Fruit fly (Drosophila melanogaster) whole organism, larva: ENCODE results near the gene CG2875.

Experiments used
- noc ChIP-seq: fragments of 200-800 bp; sonication (Bioruptor generic); optimal IDR thresholded peaks from 3 replicates; lab custom pipeline; 2019; ENCODE audit warnings: missing biosample characterization, mild to moderate bottlenecking, missing genetic modification characterization, moderate library complexity

CG2875 gene

dm6 chrX:3573438-3574250 lies at the start of gene CG2875:
Gene CG2875 (minus strand): TSS chrX:3573622.
- TF ChIP-seq noc (tag; lab: Kevin White, UChicago): no peak

- TF ChIP-seq noc (tag; lab: Kevin White, UChicago): no peak
These were observed 20.8 kb upstream of the CG2875 start for dm6 chrX:3594245-3594644.

DNA sequence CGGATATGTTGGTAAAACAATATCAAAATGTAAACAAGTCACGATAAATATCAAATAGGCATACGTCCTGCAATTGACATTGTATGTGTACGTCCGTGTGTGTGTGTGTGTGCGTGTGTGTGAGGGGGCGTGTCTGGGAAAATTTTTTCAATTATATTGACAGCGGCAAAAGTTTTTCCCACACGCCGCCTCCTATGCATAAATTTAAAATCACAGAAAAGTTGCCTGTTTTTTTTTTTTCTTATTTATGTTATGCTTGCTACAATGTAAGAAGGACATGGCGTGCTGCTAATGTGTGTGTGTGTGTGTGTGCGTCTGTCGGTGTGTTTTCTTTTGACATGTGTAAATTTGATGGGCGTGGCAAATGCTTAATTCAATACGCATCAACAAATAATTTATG lies 12.9 kb upstream of the CG2875 start:
- no peak for TF ChIP-seq noc (tag; lab: Kevin White, UChicago)

dm6 chrX:3581244-3581643 lies 7.8 kb upstream of the CG2875 start:
- no peak for TF ChIP-seq noc (tag; lab: Kevin White, UChicago)

DNA sequence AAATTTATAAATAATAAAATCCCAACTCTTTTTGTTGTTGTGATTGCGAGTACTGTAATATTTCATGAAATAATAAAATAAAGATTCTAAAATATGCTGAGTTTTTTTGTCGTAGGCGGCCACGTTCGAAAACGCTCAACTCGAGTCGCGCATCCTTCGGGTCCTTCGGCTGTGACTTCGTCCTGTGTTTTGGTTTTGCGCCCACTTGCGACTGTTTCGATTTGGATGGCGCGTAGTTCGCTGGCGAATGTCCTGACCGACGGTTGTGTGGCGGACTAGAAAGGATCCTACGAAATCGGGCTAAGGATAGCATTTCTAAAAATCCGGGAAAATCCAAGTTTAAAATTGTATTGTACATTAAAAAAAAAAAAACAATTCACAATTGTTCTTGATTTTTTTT lies 884 bp upstream of the CG2875 start, which contains the start of gene AstA-R1:
Gene AstA-R1 (plus strand): TSS at position 231 of the 400 bp plus-strand sequence.
- no peak for TF ChIP-seq noc (tag; lab: Kevin White, UChicago)

DNA sequence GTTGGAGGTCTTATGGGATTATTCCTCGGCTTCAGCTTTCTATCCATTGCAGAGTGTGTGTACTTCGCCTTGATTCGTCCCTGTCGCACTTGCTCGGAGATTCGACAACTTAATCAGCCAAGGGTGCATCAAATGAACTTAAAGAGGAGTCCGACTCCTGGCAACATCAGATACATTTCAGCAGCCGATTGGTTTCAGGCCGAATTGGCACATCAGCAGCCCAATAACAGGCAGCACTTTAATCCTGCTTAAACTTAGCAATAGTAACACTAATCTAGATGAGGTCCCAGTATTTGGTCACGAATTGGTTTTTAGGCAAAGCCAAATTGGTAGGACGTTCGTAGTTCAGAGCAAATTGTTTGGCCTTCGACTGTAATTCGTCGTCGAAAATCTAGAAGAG lies 1.9 kb downstream of the CG2875 start, which contains the start of gene DIP-alpha:
Gene DIP-alpha (minus strand): TSS at position 101 of the 400 bp plus-strand sequence.
- TF ChIP-seq noc (tag; lab: Kevin White, UChicago): no peak

- TF ChIP-seq noc (tag; lab: Kevin White, UChicago): no peak
These were observed 3.2 kb downstream of the CG2875 start for dm6 chrX:3570249-3570648.

- TF ChIP-seq noc (tag; lab: Kevin White, UChicago): no peak
These were observed 15.1 kb downstream of the CG2875 start for dm6 chrX:3558372-3558771.

DNA sequence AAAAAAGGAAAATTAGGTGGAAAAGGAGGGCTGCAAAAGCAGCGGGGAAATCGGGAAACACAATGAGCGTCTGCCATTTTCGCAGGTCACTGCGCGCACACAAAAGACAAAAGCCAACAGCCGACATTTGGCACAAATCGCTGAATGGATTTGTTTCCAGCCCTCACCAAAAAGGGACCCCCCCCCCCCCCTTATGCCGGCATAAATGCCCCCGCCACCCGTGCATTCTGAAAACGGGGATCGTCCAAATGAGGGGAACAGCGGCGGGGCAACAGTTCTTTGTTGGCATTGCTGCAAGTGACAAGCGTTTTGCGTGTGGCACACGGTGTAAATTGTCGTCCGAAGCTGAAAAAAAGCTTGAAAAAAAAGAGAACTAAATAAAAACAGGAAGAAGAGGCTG lies 15.9 kb downstream of the CG2875 start, which contains the start of gene ppk8:
Gene ppk8 (plus strand): TSS at position 301 of the 400 bp plus-strand sequence.
- TF ChIP-seq noc (tag; lab: Kevin White, UChicago): no peak

dm6 chrX:3555190-3555849 lies 18.1 kb downstream of the CG2875 start:
- TF ChIP-seq noc (tag; lab: Kevin White, UChicago): no peak

- TF ChIP-seq noc (tag; lab: Kevin White, UChicago): no peak
These were observed 24.1 kb downstream of the CG2875 start for dm6 chrX:3549275-3549674.

- TF ChIP-seq noc (tag; lab: Kevin White, UChicago): no peak
These were observed 24.9 kb downstream of the CG2875 start for dm6 chrX:3548568-3548967.

dm6 chrX:3545849-3546518 lies 27.4 kb downstream of the CG2875 start:
- TF ChIP-seq noc (tag; lab: Kevin White, UChicago): no peak

dm6 chrX:3538775-3539174 lies 34.6 kb downstream of the CG2875 start:
- TF ChIP-seq noc (tag; lab: Kevin White, UChicago): no peak

DNA sequence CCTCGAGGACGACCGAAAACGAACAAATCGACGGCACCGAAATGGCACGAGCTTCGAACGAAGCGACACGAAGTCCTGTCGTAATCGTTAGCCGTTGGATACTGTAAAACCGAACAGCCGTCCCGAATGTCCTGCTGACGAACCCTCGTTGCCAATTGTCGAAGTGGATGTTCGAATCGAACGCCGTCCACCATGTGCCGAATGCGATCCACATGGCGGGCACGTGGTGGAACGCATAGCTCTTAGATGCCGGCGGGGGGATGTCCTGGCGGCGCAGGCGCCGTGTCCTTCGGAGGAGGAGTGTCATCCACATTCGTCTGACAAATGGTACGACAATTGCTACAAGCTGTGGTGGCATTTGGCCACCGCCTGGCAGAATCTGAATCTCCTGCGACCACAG lies 42.7 kb downstream of the CG2875 start:
- TF ChIP-seq noc (tag; lab: Kevin White, UChicago): no peak
